Worm (Caenorhabditis elegans) whole organism, L3 larva: ENCODE measurements around the gene C03E10.3.

ENCODE experiments used
- egl-27 ChIP-seq: sonication (generic microtip); optimal IDR thresholded peaks from 4 replicates; lab custom pipeline; 2017; ENCODE audit warnings: missing biosample characterization, missing genetic modification reagents, missing genetic modification characterization
- elt-3 ChIP-seq, 3 experiments: fragments of 150-350 bp in 1 of 3; sonication (generic microtip) in 2 of 3; optimal IDR thresholded peaks; 2 replicates in 2 of 3; 4 replicates in 1 of 3; lab custom pipeline; 2014 to 2017; ENCODE audit warnings: missing biosample characterization in 3 of 3, missing genetic modification characterization in 3 of 3
- fkh-10 ChIP-seq: sonication (generic microtip); optimal IDR thresholded peaks from 2 replicates; lab custom pipeline; 2017; ENCODE audit warnings: missing biosample characterization, missing genetic modification reagents, missing genetic modification characterization
- nfya-1 ChIP-seq: sonication (generic microtip); optimal IDR thresholded peaks from 2 replicates; lab custom pipeline; 2017; ENCODE audit warnings: missing genetic modification characterization, mild to moderate bottlenecking, missing compliant biosample characterization, antibody characterized with exemption, moderate library complexity; ENCODE audit not compliant: insufficient read depth
- nhr-67 ChIP-seq: fragments of 150-350 bp; optimal IDR thresholded peaks from 2 replicates; lab custom pipeline; 2014; ENCODE audit warnings: missing biosample characterization, missing genetic modification characterization
- nhr-77 ChIP-seq: fragments of 150-350 bp; optimal IDR thresholded peaks from 2 replicates; lab custom pipeline; 2014; ENCODE audit warnings: missing biosample characterization, missing genetic modification characterization
- pha-4 ChIP-seq: fragments of 150-350 bp; optimal IDR thresholded peaks from 2 replicates; lab custom pipeline; 2014; ENCODE audit warnings: missing biosample characterization, missing genetic modification reagents, missing genetic modification characterization
- pqm-1 ChIP-seq: fragments of 150-350 bp; optimal IDR thresholded peaks from 2 replicates; lab custom pipeline; 2017; ENCODE audit warnings: missing biosample characterization, missing genetic modification characterization, inconsistent platforms
- ztf-11 ChIP-seq: fragments of 150-350 bp; optimal IDR thresholded peaks from 2 replicates; lab custom pipeline; 2014; ENCODE audit warnings: missing biosample characterization, missing genetic modification characterization
- ztf-4 ChIP-seq: fragments of 150-350 bp; optimal IDR thresholded peaks from 2 replicates; lab custom pipeline; 2014; ENCODE audit warnings: missing biosample characterization, missing genetic modification characterization

- TF ChIP-seq pqm-1 (no peak), ztf-11 (tag; lab: Kevin White, UChicago) (no peak), elt-3 (tag; optimal IDR thresholded peaks at IDR 0.05; lab: Kevin White, UChicago) (no peak), nhr-67 (tag; lab: Kevin White, UChicago) (no peak), pha-4 (tag; lab: Kevin White, UChicago) (no peak), nhr-77 (tag; lab: Kevin White, UChicago) (no peak), egl-27 (tag; lab: Kevin White, UChicago) (no peak), fkh-10 (GFP tag; lab: Kevin White, UChicago) (no peak), nfya-1 (tag; lab: Kevin White, UChicago) (no peak), ztf-4 (tag; lab: Kevin White, UChicago) (no peak)
Measured at ce11 chrV:11271051-11271450, 15.2 kb upstream of the C03E10.3 start, which contains the start of gene clec-222.
